Worm (Caenorhabditis elegans) whole organism, L4 larva: ENCODE measurements around the gene H35B03.2.

Experiments used
- dmd-8 ChIP-seq: fragments of 200-800 bp; sonication (Bioruptor generic); IDR thresholded peaks from 2 replicates; pipeline ENCODE4 v1.3.6; 2022; ENCODE audit warnings: missing genetic modification characterization, missing compliant biosample characterization
- dpl-1 ChIP-seq: fragments of 150-350 bp; optimal IDR thresholded peaks from 2 replicates; lab custom pipeline; 2014; ENCODE audit warnings: missing biosample characterization, missing genetic modification reagents, missing genetic modification characterization
- egl-27 ChIP-seq: sonication (generic microtip); optimal IDR thresholded peaks from 3 replicates; lab custom pipeline; 2017; ENCODE audit warnings: missing biosample characterization, missing genetic modification reagents, missing genetic modification characterization
- fkh-10 ChIP-seq: fragments of 150-350 bp; optimal IDR thresholded peaks from 2 replicates; lab custom pipeline; 2014; ENCODE audit warnings: missing biosample characterization, missing genetic modification reagents, missing genetic modification characterization
- jun-1 ChIP-seq: fragments of 150-350 bp; optimal IDR thresholded peaks from 2 replicates; lab custom pipeline; 2014; ENCODE audit warnings: missing biosample characterization, missing genetic modification reagents, missing genetic modification characterization
- nhr-6 ChIP-seq: fragments of 150-350 bp; optimal IDR thresholded peaks from 2 replicates; lab custom pipeline; 2014; ENCODE audit warnings: missing biosample characterization, missing genetic modification characterization
- pha-4 ChIP-seq, 2 experiments: fragments of 150-350 bp in 1 of 2; fragments of 200-800 bp in 1 of 2; sonication (Bioruptor generic) in 1 of 2; IDR thresholded peaks in 1 of 2; optimal IDR thresholded peaks in 1 of 2; 2 replicates each; pipeline versions ENCODE4 v1.3.6 to Lab custom; 2014 to 2022; ENCODE audit warnings: missing genetic modification characterization in 2 of 2, missing genetic modification reagents in 2 of 2, missing biosample characterization in 1 of 2, missing compliant biosample characterization in 1 of 2
- skn-1 ChIP-seq: fragments of 150-350 bp; optimal IDR thresholded peaks from 2 replicates; lab custom pipeline; 2014; ENCODE audit warnings: missing biosample characterization, missing genetic modification characterization
- unc-130 ChIP-seq: sonication (generic microtip); optimal IDR thresholded peaks from 2 replicates; lab custom pipeline; 2016; ENCODE audit warnings: missing genetic modification reagents, missing genetic modification characterization, missing compliant biosample characterization
- unc-62 ChIP-seq, 3 experiments: fragments of 150-350 bp in 1 of 3; sonication (generic microtip); optimal IDR thresholded peaks in 2 of 3; peaks in 1 of 3; 1 replicate in 1 of 3; 2 replicates in 2 of 3; lab custom pipeline; 2014 to 2017; ENCODE audit warnings: missing biosample characterization in 3 of 3, missing genetic modification characterization in 3 of 3, missing genetic modification reagents in 3 of 3, missing genotype in 1 of 3

DNA sequence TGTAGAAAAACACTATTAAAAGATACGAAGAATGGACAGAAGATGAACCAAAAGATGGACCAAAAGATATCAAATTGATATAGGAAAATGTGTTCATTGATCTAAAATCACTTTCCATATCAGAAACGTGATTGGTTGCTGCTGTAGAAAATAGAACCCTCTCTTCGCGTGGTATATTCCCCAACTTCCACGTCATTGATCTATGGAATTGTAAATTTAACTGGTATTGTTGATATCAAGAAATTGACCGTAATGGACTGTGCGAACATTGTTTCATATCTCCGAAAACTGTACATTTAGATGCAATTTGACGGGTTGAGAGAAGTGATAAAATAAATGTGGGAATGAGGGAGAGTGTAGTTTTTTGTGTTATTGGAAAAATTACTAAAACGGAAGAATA, 32.9 kb upstream of the H35B03.2 start:
- TF ChIP-seq egl-27 (no peak), dpl-1 (GFP tag; lab: Kevin White, UChicago) (peak; percentile 21), unc-62 (GFP tag; optimal IDR thresholded peaks at IDR 0.05 in 1 of 2; lab: Kevin White, UChicago) (peak in 1 of 2 experiments; percentile 95), unc-62 (tag; optimal IDR thresholded peaks at IDR 0.05; lab: Kevin White, UChicago) (no peak), fkh-10 (no peak), unc-130 (GFP tag; lab: Kevin White, UChicago) (no peak), nhr-6 (tag; lab: Kevin White, UChicago) (no peak), jun-1 (tag; lab: Kevin White, UChicago) (no peak), skn-1 (tag; lab: Kevin White, UChicago) (no peak), pha-4 (GFP tag; IDR thresholded peaks at IDR 0.05; lab: Robert Waterston, UW) (no peak), pha-4 (tag; optimal IDR thresholded peaks at IDR 0.05; lab: Kevin White, UChicago) (no peak), dmd-8 (GFP tag; lab: Robert Waterston, UW) (no peak)
